Worm (Caenorhabditis elegans): ENCODE measurements around the gene insc-1.

- TF ChIP-seq ceh-82 (tag; optimal IDR thresholded peaks at IDR 0.05) (no peak), fos-1 (tag; optimal IDR thresholded peaks at IDR 0.05) (no peak), snpc-4 (tag; optimal IDR thresholded peaks at IDR 0.05) (no peak), lsy-2 (tag; optimal IDR thresholded peaks at IDR 0.05) (peak in 1 of 2 experiments; percentile 37), aly-2 (tag; optimal IDR thresholded peaks at IDR 0.05) (no peak), lin-11 (tag; optimal IDR thresholded peaks at IDR 0.05) (no peak), elt-3 (tag; optimal IDR thresholded peaks at IDR 0.05) (no peak), blmp-1 (tag; optimal IDR thresholded peaks at IDR 0.05; ENCODE audit: insufficient read depth) (no peak)
These were observed 48.7 kb upstream of the insc-1 start, which contains the start of the genes F45E12.5 and cnep-1 for ce11 chrII:7310023-7310422.

Measured in whole organism, L2 larva.